Worm (Caenorhabditis elegans): Measurements from ENCODE around the gene unc-98.

unc-98 gene

DNA sequence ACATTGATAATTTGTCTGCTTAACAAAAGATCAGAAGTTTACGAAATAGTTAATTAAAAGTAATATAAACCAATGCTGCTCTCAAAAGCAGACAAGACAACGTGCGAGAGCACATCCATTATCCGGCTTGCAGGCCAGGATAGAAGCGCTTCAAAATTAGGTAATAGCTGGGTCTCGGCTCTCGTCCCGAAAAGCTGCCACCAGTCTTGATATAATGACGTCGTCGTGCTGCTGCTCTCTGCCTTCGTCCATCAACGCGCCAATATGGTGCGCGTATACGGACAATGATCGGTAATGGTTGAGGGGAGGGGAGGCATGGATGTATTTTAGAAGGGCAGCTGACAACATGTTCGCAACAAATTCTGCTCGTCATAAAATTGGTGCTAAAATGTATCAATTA is 39.0 kb downstream of the unc-98 start:
- TF ChIP-seq zfh-2 (GFP tag; conservative IDR thresholded peaks at IDR 0.05) = 0 out of 2 replicates have a peak, but pooled peaks have one; percentile 23
- no peak for TF ChIP-seq let-526 (GFP tag; IDR thresholded peaks at IDR 0.05)
- no peak for TF ChIP-seq F10E7.11 (tag; optimal IDR thresholded peaks at IDR 0.05)
- no peak for TF ChIP-seq madf-10 (tag; optimal IDR thresholded peaks at IDR 0.05)

DNA sequence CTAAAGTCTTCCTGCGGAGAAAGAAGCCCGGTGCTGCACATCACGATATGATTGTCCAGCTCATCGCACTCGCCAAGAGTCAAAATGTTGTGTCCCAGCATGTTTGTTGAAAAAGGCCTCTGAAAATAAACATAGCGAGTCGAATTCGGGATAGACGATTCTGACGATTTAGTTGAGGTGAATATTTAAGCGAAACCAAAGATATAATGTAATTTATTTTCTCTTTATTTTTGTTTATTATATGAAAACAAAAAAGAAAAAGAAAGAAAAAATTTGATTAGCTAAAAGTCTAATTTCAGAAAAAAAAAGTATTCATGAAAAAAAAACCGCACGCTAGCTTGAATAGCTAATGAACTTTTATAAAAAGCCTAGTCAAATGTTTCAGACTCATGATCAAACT is 40.8 kb downstream of the unc-98 start, which contains the start of gene ceh-14:
Gene ceh-14, minus strand, starts transcription at position 101 of the 400 bp plus-strand sequence.
- TF ChIP-seq F55B11.4 (tag; optimal IDR thresholded peaks at IDR 0.05; ENCODE audit: borderline replicate concordance, insufficient read depth) (no peak), cebp-2 (GFP tag; IDR thresholded peaks at IDR 0.05) (no peak), attf-6 (GFP tag; IDR thresholded peaks at IDR 0.05) (no peak), nfya-1 (tag; optimal IDR thresholded peaks at IDR 0.05; ENCODE audit: borderline replicate concordance, insufficient read depth) (no peak), chd-7 (tag; optimal IDR thresholded peaks at IDR 0.05) (no peak), ceh-27 (GFP tag; optimal IDR thresholded peaks at IDR 0.05) (no peak), snpc-1.3 (tag; optimal IDR thresholded peaks at IDR 0.05; ENCODE audit: insufficient read depth) (no peak), egl-18 (GFP tag; IDR thresholded peaks at IDR 0.05) (no peak), K11D2.4 (GFP tag; IDR thresholded peaks at IDR 0.05) (no peak), fkh-3 (tag; optimal IDR thresholded peaks at IDR 0.05) (no peak), ama-1 (optimal IDR thresholded peaks at IDR 0.05) (no peak), ama-1 (GFP tag; optimal IDR thresholded peaks at IDR 0.05) (no peak), ccch-3 (GFP tag; optimal IDR thresholded peaks at IDR 0.05) (no peak), dpff-1 (tag; optimal IDR thresholded peaks at IDR 0.05) (no peak), efl-1 (GFP tag; optimal IDR thresholded peaks at IDR 0.05) (no peak)

DNA sequence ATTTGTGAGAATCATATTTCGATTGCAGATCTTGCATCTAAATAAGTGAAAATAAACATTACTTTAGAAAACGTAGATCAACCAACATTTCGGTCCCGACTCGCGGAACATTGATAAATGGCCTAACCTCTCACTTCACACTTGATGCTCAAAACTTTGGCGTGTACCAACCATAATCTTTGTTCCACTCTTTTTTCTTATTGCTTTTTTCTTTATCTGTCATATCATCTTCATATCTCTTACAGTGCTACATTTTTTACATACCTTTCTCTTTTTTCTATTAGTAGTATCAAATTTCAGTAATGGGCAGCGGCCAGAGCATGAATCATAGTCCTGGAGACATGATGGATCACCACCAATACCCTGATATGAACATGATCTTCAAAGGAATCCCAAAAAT is 48.1 kb downstream of the unc-98 start, which contains the start of gene F46C8.3:
Gene F46C8.3, plus strand, starts transcription at position 301 of the 400 bp plus-strand sequence.
- TF ChIP-seq let-607 (tag; optimal IDR thresholded peaks at IDR 0.05) = no peak
- no peak for TF ChIP-seq snpc-3.4 (tag; optimal IDR thresholded peaks at IDR 0.05)
- TF ChIP-seq aptf-3 (GFP tag; IDR thresholded peaks at IDR 0.05) = no peak
- TF ChIP-seq cebp-2 (GFP tag; IDR thresholded peaks at IDR 0.05) = no peak
- TF ChIP-seq F57C9.4 (tag; optimal IDR thresholded peaks at IDR 0.05) = no peak
- TF ChIP-seq die-1 (tag; optimal IDR thresholded peaks at IDR 0.05) = no peak
- no peak for TF ChIP-seq xnd-1 (tag; optimal IDR thresholded peaks at IDR 0.05)
- no peak for TF ChIP-seq nhr-80 (tag; optimal IDR thresholded peaks at IDR 0.05)
- TF ChIP-seq ztf-25 (GFP tag; IDR thresholded peaks at IDR 0.05) = no peak
- no peak for TF ChIP-seq madf-8 (GFP tag; conservative IDR thresholded peaks at IDR 0.05)
- no peak for TF ChIP-seq somi-1 (GFP tag; optimal IDR thresholded peaks at IDR 0.05)

DNA sequence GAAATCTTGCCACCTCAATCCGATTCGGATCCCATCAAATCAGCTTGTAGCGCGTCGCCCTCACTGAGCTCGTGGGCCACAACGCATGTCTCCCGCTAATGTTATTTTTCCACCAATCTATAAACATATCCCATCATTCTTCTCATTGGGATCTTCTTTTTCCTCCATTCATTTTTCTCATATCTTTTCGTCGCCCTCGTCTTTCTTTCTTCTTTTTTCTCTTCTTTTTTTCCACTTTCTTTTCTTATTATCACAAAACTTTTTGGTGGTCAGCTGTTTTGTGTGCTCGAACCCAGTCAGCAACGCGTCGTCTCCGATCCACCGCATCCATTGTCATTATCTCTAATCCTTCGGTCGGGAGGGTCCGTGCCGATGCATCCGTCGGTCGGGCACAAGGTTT is 49.6 kb downstream of the unc-98 start:
- TF ChIP-seq zfh-2 (GFP tag; conservative IDR thresholded peaks at IDR 0.05) = 0 out of 2 replicates have a peak, but pooled peaks have one; percentile 29
- no peak for TF ChIP-seq hlh-12 (tag; optimal IDR thresholded peaks at IDR 0.05)

- TF ChIP-seq T26A5.8 (tag; optimal IDR thresholded peaks at IDR 0.05) = no peak
These were observed 50.8 kb downstream of the unc-98 start for ce11 chrX:7522595-7522994.

Data from whole organism, young adult.